Worm (Caenorhabditis elegans) whole organism, L3 larva: Measurements from ENCODE around the gene rpl-7A.

ENCODE experiments used
- R02D3.7 ChIP-seq: fragments of 150-350 bp; optimal IDR thresholded peaks from 2 replicates; lab custom pipeline; 2014; ENCODE audit warnings: missing biosample characterization, missing genetic modification characterization
- aly-2 ChIP-seq: fragments of 150-350 bp; optimal IDR thresholded peaks from 2 replicates; lab custom pipeline; 2014; ENCODE audit warnings: missing biosample characterization, missing genetic modification characterization
- jun-1 ChIP-seq: fragments of 150-350 bp; optimal IDR thresholded peaks from 2 replicates; lab custom pipeline; 2014; ENCODE audit warnings: missing biosample characterization, missing genetic modification reagents, missing genetic modification characterization
- lin-15B ChIP-seq: fragments of 150-350 bp; optimal IDR thresholded peaks from 2 replicates; lab custom pipeline; 2014; ENCODE audit warnings: missing biosample characterization, missing genetic modification characterization
- nhr-11 ChIP-seq: fragments of 150-350 bp; optimal IDR thresholded peaks from 2 replicates; lab custom pipeline; 2014; ENCODE audit warnings: missing biosample characterization, missing genetic modification characterization
- pha-4 ChIP-seq: fragments of 150-350 bp; optimal IDR thresholded peaks from 2 replicates; lab custom pipeline; 2014; ENCODE audit warnings: missing biosample characterization, missing genetic modification reagents, missing genetic modification characterization
- pqm-1 ChIP-seq: fragments of 150-350 bp; optimal IDR thresholded peaks from 2 replicates; lab custom pipeline; 2017; ENCODE audit warnings: missing biosample characterization, missing genetic modification characterization, inconsistent platforms
- snpc-4 ChIP-seq: fragments of 150-350 bp; optimal IDR thresholded peaks from 2 replicates; lab custom pipeline; 2014; ENCODE audit warnings: missing biosample characterization, missing genetic modification characterization

ce11 chrIV:4405126-4405525 is 14.7 kb upstream of the rpl-7A start, which contains the start of gene Y24D9A.7:
- TF ChIP-seq snpc-4 (tag; lab: Kevin White, UChicago) (no peak), pha-4 (tag; lab: Kevin White, UChicago) (peak; percentile 33), jun-1 (no peak), aly-2 (tag; lab: Kevin White, UChicago) (no peak), R02D3.7 (tag; lab: Kevin White, UChicago) (no peak), pqm-1 (tag; lab: Kevin White, UChicago) (peak; percentile 8), lin-15B (tag; lab: Kevin White, UChicago) (no peak), nhr-11 (no peak)
